Fruit fly (Drosophila melanogaster): ENCODE measurements around the gene CG9592.

CG9592 gene

DNA sequence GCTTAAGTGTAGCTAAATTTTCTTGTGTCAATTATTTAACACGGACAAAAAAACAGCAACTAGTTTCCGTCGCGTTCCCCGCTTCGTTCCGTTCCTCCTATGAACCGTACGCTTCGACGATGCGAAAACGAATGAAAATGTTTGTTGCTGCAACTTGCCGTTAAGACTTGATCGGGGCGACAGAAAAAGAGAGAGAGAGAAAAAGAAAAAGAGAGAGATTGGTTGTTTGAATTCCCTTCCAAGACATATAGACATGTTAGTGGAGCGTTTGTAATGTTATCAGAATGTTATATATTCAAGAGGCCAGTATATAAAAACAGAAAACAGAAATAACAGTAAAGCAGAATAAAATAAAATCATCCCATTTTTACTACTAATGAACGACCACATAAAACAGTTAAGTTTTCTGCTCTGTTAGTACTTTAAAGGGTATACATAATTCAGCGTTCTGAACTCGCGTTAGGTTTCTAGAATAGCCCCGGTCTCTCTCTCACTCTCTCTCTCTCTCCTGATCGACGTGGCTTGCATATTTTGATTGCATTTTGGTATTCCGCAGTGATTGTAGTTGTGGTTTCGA lies 33.3 kb downstream of the CG9592 start, which contains the start of gene Gbs-70E (continued):
- peak; percentile 73 for TF ChIP-seq CG8290 (GFP tag; optimal IDR thresholded peaks at IDR 0.05)
- peak; percentile 33 to 40 for TF ChIP-seq CG8290 (tag; optimal IDR thresholded peaks at IDR 0.05)
- TF ChIP-seq luna (GFP tag; optimal IDR thresholded peaks at IDR 0.05), result peak; percentile 81
- TF ChIP-seq Doc3 (GFP tag; IDR thresholded peaks at IDR 0.05; ENCODE audit: partially characterized antibody), result no peak
- TF ChIP-seq CG7357 (GFP tag; IDR thresholded peaks at IDR 0.05), result peak; percentile 81
- peak; percentile 64 for TF ChIP-seq CG10565 (GFP tag; optimal IDR thresholded peaks at IDR 0.05)
- peak; percentile 95 for TF ChIP-seq gro (GFP tag; optimal IDR thresholded peaks at IDR 0.05)
- TF ChIP-seq CG9876 (GFP tag; optimal IDR thresholded peaks at IDR 0.05), result peak; percentile 81
- peak; percentile 85 for TF ChIP-seq cato (GFP tag; optimal IDR thresholded peaks at IDR 0.05; ENCODE audit: borderline replicate concordance)
- peak; percentile 79 for TF ChIP-seq Vsx1 (GFP tag; optimal IDR thresholded peaks at IDR 0.05)
- TF ChIP-seq so (GFP tag; IDR thresholded peaks at IDR 0.05), result peak; percentile 93
- peak; percentile 91 for TF ChIP-seq Sox100B (GFP tag; optimal IDR thresholded peaks at IDR 0.05)
- peak; percentile 94 for TF ChIP-seq gcm (GFP tag; optimal IDR thresholded peaks at IDR 0.05)
- TF ChIP-seq Asciz (GFP tag; optimal IDR thresholded peaks at IDR 0.05), result peak; percentile 91
- no peak for TF ChIP-seq CG2129 (GFP tag; IDR thresholded peaks at IDR 0.05; ENCODE audit: partially characterized antibody)
- peak; percentile 96 for TF ChIP-seq CG12391 (tag; optimal IDR thresholded peaks at IDR 0.05)
- peak; percentile 88 for TF ChIP-seq Bteb2 (GFP tag; optimal IDR thresholded peaks at IDR 0.05)
- peak; percentile 74 for TF ChIP-seq pros (GFP tag; optimal IDR thresholded peaks at IDR 0.05)
- peak; percentile 92 for TF ChIP-seq run (tag; optimal IDR thresholded peaks at IDR 0.05)
- TF ChIP-seq gsb-n (tag; optimal IDR thresholded peaks at IDR 0.05), result peak; percentile 94
- TF ChIP-seq scrt (GFP tag; optimal IDR thresholded peaks at IDR 0.05), result peak; percentile 86
- TF ChIP-seq crp (GFP tag; optimal IDR thresholded peaks at IDR 0.05), result peak in 1 of 2 experiments; percentile 45
- peak; percentile 91 for TF ChIP-seq Camta (GFP tag; optimal IDR thresholded peaks at IDR 0.05)
- peak; percentile 77 for TF ChIP-seq emc (GFP tag; optimal IDR thresholded peaks at IDR 0.05)
- TF ChIP-seq CG3281 (GFP tag; optimal IDR thresholded peaks at IDR 0.05), result peak; percentile 91
- TF ChIP-seq Dbx (GFP tag; IDR thresholded peaks at IDR 0.05), result peak; percentile 73
- peak; percentile 99 for TF ChIP-seq sens (GFP tag)
- peak; percentile 48 for TF ChIP-seq ash1 (GFP tag; optimal IDR thresholded peaks at IDR 0.05)
- TF ChIP-seq Drgx (GFP tag; IDR thresholded peaks at IDR 0.05), result peak; percentile 92
- TF ChIP-seq bab2 (GFP tag; optimal IDR thresholded peaks at IDR 0.05), result peak; percentile 93
- TF ChIP-seq dati (GFP tag; IDR thresholded peaks at IDR 0.05), result peak; percentile 51; the same call in 1 of the 2 replicates
- peak; percentile 83 for TF ChIP-seq kay (GFP tag; optimal IDR thresholded peaks at IDR 0.05)
- no peak; the same call in 1 of the 2 replicates for TF ChIP-seq CG42726 (GFP tag; IDR thresholded peaks at IDR 0.05; ENCODE audit: partially characterized antibody)
- TF ChIP-seq hbn (GFP tag; IDR thresholded peaks at IDR 0.05; ENCODE audit: partially characterized antibody), result no peak
- peak; percentile 86 for TF ChIP-seq disco-r (GFP tag; optimal IDR thresholded peaks at IDR 0.05)
- TF ChIP-seq CG10462 (GFP tag; optimal IDR thresholded peaks at IDR 0.05), result peak; percentile 91
- peak; percentile 93 for TF ChIP-seq Chrac-16 (GFP tag; optimal IDR thresholded peaks at IDR 0.05)
- TF ChIP-seq ranshi (GFP tag; IDR thresholded peaks at IDR 0.05), result peak; percentile 84; the same call in 1 of the 2 replicates
- peak; percentile 89 for TF ChIP-seq trem (tag; optimal IDR thresholded peaks at IDR 0.05)
- peak; percentile 97 for TF ChIP-seq Jarid2 (GFP tag; optimal IDR thresholded peaks at IDR 0.05)
- peak; percentile 22 for TF ChIP-seq CTCF (GFP tag; optimal IDR thresholded peaks at IDR 0.05)
- peak; percentile 48 for TF ChIP-seq CG31388 (GFP tag; optimal IDR thresholded peaks at IDR 0.05)
- TF ChIP-seq CG4360 (GFP tag; IDR thresholded peaks at IDR 0.05), result peak; percentile 84
- TF ChIP-seq Pdp1 (GFP tag; optimal IDR thresholded peaks at IDR 0.05), result peak; percentile 92 to 93
- TF ChIP-seq al (GFP tag; IDR thresholded peaks at IDR 0.05), result peak; percentile 90

Measured in whole organism, embryonic.